Worm (Caenorhabditis elegans) whole organism, L1 larva: ENCODE measurements around the gene lips-10.

ENCODE experiments used
- jun-1 ChIP-seq: fragments of 150-350 bp; optimal IDR thresholded peaks from 2 replicates; lab custom pipeline; 2014; ENCODE audit warnings: missing biosample characterization, missing genetic modification reagents, missing genetic modification characterization
- skn-1 ChIP-seq: fragments of 150-350 bp; optimal IDR thresholded peaks from 2 replicates; lab custom pipeline; 2014; ENCODE audit warnings: missing biosample characterization, missing genetic modification characterization
- sup-37 ChIP-seq: fragments of 200-800 bp; sonication (Bioruptor generic); optimal IDR thresholded peaks from 2 replicates; lab custom pipeline; 2018; ENCODE audit warnings: mild to moderate bottlenecking, missing genetic modification characterization, missing compliant biosample characterization
- unc-62 ChIP-seq: fragments of 150-350 bp; optimal IDR thresholded peaks from 2 replicates; lab custom pipeline; 2014; ENCODE audit warnings: missing biosample characterization, missing genetic modification reagents, missing genetic modification characterization
- unc-98 ChIP-seq: fragments of 200-800 bp; sonication (Bioruptor generic); IDR thresholded peaks from 2 replicates; pipeline ENCODE4 v1.3.6; 2022; ENCODE audit warnings: missing genetic modification characterization, missing compliant biosample characterization

DNA sequence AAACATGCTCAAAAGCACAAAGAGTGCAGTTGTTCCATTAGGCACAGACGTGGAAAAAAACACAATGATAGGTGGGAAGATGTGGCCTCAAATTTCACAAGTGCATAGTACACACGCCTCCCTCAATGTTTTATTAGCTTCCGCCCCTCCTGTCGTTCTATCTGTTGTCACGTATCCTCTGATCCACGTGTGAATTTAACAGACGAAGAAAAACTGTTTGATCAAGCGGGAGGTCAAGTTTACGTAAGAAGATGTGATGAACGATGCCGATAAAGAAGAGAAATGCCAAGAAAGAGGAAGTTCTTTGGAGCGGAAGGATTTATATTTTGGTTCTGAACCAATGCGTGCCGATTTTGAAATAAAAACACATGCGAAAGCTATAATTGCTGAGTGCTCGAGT is 11.8 kb downstream of the lips-10 start:
- TF ChIP-seq jun-1 (tag; lab: Kevin White, UChicago) (no peak), unc-62 (GFP tag; lab: Kevin White, UChicago) (no peak), skn-1 (tag; lab: Kevin White, UChicago) (no peak), unc-98 (GFP tag; lab: Robert Waterston, UW) (no peak), sup-37 (no peak)
